Fruit fly (Drosophila melanogaster) whole organism, embryonic: ENCODE data around the gene Sec22.

ENCODE experiments used
- Abd-B ChIP-seq: fragments of 200-800 bp; sonication (Bioruptor generic); optimal IDR thresholded peaks from 2 replicates; lab custom pipeline; 2018; ENCODE audit warnings: missing biosample characterization, mild to moderate bottlenecking, missing genetic modification characterization, moderate library complexity
- Ada2b ChIP-seq: fragments of 200-800 bp; sonication (Bioruptor generic); IDR thresholded peaks from 2 replicates; pipeline ENCODE4 v1.3.6; 2022; ENCODE audit warnings: missing biosample characterization, missing genetic modification characterization
- CG10147 ChIP-seq: fragments of 200-800 bp; sonication (Bioruptor generic); optimal IDR thresholded peaks from 2 replicates; lab custom pipeline; 2019; ENCODE audit warnings: missing biosample characterization, mild to moderate bottlenecking, missing genetic modification characterization, moderate library complexity
- CG12155 ChIP-seq: fragments of 200-800 bp; sonication (Bioruptor generic); optimal IDR thresholded peaks from 3 replicates; lab custom pipeline; 2016; ENCODE audit warnings: missing biosample characterization, missing genetic modification characterization
- CG12744 ChIP-seq: fragments of 200-800 bp; sonication (Bioruptor generic); optimal IDR thresholded peaks from 2 replicates; lab custom pipeline; 2016; ENCODE audit warnings: missing biosample characterization, missing genetic modification characterization
- CG14667 ChIP-seq: fragments of 200-800 bp; sonication (Bioruptor generic); IDR thresholded peaks from 2 replicates; pipeline ENCODE4 v1.3.6; 2022; ENCODE audit warnings: missing biosample characterization, missing genetic modification characterization
- CG15514 ChIP-seq: fragments of 200-800 bp; sonication (Bioruptor generic); optimal IDR thresholded peaks from 3 replicates; lab custom pipeline; 2017; ENCODE audit warnings: missing biosample characterization, missing genetic modification characterization, mild to moderate bottlenecking, moderate library complexity, missing genetic modification reagents
- CG17186 ChIP-seq: fragments of 200-800 bp; sonication (Bioruptor generic); optimal IDR thresholded peaks from 3 replicates; lab custom pipeline; 2017; ENCODE audit warnings: missing biosample characterization, missing genetic modification reagents, missing genetic modification characterization
- CG17385 ChIP-seq: fragments of 200-800 bp; sonication (Bioruptor generic); optimal IDR thresholded peaks from 3 replicates; lab custom pipeline; 2018; ENCODE audit warnings: missing biosample characterization, mild to moderate bottlenecking, missing genetic modification characterization
- CG1832 ChIP-seq: fragments of 200-800 bp; sonication (Bioruptor generic); optimal IDR thresholded peaks from 2 replicates; lab custom pipeline; 2017; ENCODE audit warnings: missing biosample characterization, mild to moderate bottlenecking, missing genetic modification characterization, inconsistent platforms
- CG18476 ChIP-seq: fragments of 200-800 bp; sonication (Bioruptor generic); optimal IDR thresholded peaks from 2 replicates; lab custom pipeline; 2016; ENCODE audit warnings: missing biosample characterization, mild to moderate bottlenecking, missing genetic modification characterization
- CG31365 ChIP-seq: fragments of 200-800 bp; sonication (Bioruptor generic); optimal IDR thresholded peaks from 2 replicates; lab custom pipeline; 2018; ENCODE audit warnings: missing biosample characterization, mild to moderate bottlenecking, missing genetic modification characterization
- CG31388 ChIP-seq: fragments of 200-800 bp; sonication (Bioruptor generic); optimal IDR thresholded peaks from 2 replicates; lab custom pipeline; 2016; ENCODE audit warnings: missing biosample characterization, missing genetic modification characterization
- CG34224 ChIP-seq: fragments of 200-800 bp; sonication (Bioruptor generic); IDR thresholded peaks from 3 replicates; pipeline ENCODE4 v1.3.6; 2022; ENCODE audit warnings: missing biosample characterization, missing genetic modification characterization; ENCODE audit not compliant: partially characterized antibody
- CG6254 ChIP-seq: fragments of 200-800 bp; sonication (Bioruptor generic); optimal IDR thresholded peaks from 3 replicates; lab custom pipeline; 2017; ENCODE audit warnings: mild to moderate bottlenecking, missing biosample characterization, missing genetic modification reagents, missing genetic modification characterization
- CG6272 ChIP-seq: fragments of 200-800 bp; sonication (Bioruptor generic); IDR thresholded peaks from 2 replicates; pipeline ENCODE4 v1.3.6; 2022; ENCODE audit warnings: missing biosample characterization, missing genetic modification characterization
- CG6654 ChIP-seq: fragments of 200-800 bp; sonication (Bioruptor generic); optimal IDR thresholded peaks from 2 replicates; lab custom pipeline; 2017; ENCODE audit warnings: missing biosample characterization, mild to moderate bottlenecking, missing genetic modification characterization
- CG7745 ChIP-seq: fragments of 200-800 bp; sonication (Bioruptor generic); optimal IDR thresholded peaks from 2 replicates; lab custom pipeline; 2018; ENCODE audit warnings: missing biosample characterization, mild to moderate bottlenecking, missing genetic modification characterization, moderate library complexity
- Dll ChIP-seq: fragments of 200-800 bp; sonication (Bioruptor generic); IDR thresholded peaks from 4 replicates; pipeline ENCODE4 v1.3.6; 2022; ENCODE audit warnings: missing biosample characterization, missing genetic modification characterization; ENCODE audit not compliant: partially characterized antibody
- Drgx ChIP-seq: fragments of 200-800 bp; sonication (Bioruptor generic); IDR thresholded peaks from 2 replicates; pipeline ENCODE4 v1.3.6; 2022; ENCODE audit warnings: missing biosample characterization, missing genetic modification characterization
- Elba2 ChIP-seq: fragments of 200-800 bp; sonication (Bioruptor generic); optimal IDR thresholded peaks from 3 replicates; lab custom pipeline; 2016; ENCODE audit warnings: missing biosample characterization, missing genetic modification characterization
- Fer1 ChIP-seq: fragments of 200-800 bp; sonication (Bioruptor generic); optimal IDR thresholded peaks from 2 replicates; lab custom pipeline; 2017; ENCODE audit warnings: missing biosample characterization, mild to moderate bottlenecking, missing genetic modification characterization
- HLHmδ ChIP-seq: fragments of 200-800 bp; sonication (Bioruptor generic); optimal IDR thresholded peaks from 2 replicates; lab custom pipeline; 2018; ENCODE audit warnings: missing biosample characterization, mild to moderate bottlenecking, missing genetic modification characterization, moderate library complexity
- Hmr ChIP-seq: fragments of 200-800 bp; sonication (Bioruptor generic); optimal IDR thresholded peaks from 3 replicates; lab custom pipeline; 2017; ENCODE audit warnings: mild to moderate bottlenecking, missing biosample characterization, missing genetic modification reagents, missing genetic modification characterization
- Meics ChIP-seq: fragments of 200-800 bp; sonication (Bioruptor generic); optimal IDR thresholded peaks from 2 replicates; lab custom pipeline; 2017; ENCODE audit warnings: missing biosample characterization, mild to moderate bottlenecking, missing genetic modification characterization
- Nf-YC ChIP-seq: fragments of 200-800 bp; optimal IDR thresholded peaks from 3 replicates; lab custom pipeline; 2019; ENCODE audit warnings: missing biosample characterization, mild to moderate bottlenecking, missing genetic modification characterization, moderate library complexity
- Ptx1 ChIP-seq: fragments of 200-800 bp; sonication (Bioruptor generic); IDR thresholded peaks from 2 replicates; pipeline ENCODE4 v1.3.6; 2022; ENCODE audit warnings: missing biosample characterization, missing genetic modification characterization
- Sox102F ChIP-seq: fragments of 200-800 bp; sonication (Bioruptor generic); optimal IDR thresholded peaks from 2 replicates; lab custom pipeline; 2018; ENCODE audit warnings: missing biosample characterization, mild to moderate bottlenecking, missing genetic modification characterization, moderate library complexity
- Vsx1 ChIP-seq: fragments of 200-800 bp; sonication (Bioruptor generic); optimal IDR thresholded peaks from 2 replicates; lab custom pipeline; 2017; ENCODE audit warnings: missing biosample characterization, mild to moderate bottlenecking, missing genetic modification characterization, missing genetic modification reagents
- Xrp1 ChIP-seq: fragments of 200-800 bp; sonication (Bioruptor generic); IDR thresholded peaks from 2 replicates; pipeline ENCODE4 v1.3.6; 2022; ENCODE audit warnings: missing biosample characterization, missing genetic modification characterization
- amos ChIP-seq: fragments of 200-800 bp; sonication (Bioruptor generic); IDR thresholded peaks from 2 replicates; pipeline ENCODE4 v1.3.6; 2022; ENCODE audit warnings: missing biosample characterization, missing genetic modification characterization; ENCODE audit not compliant: partially characterized antibody
- ap ChIP-seq: fragments of 200-800 bp; sonication (Bioruptor generic); IDR thresholded peaks from 2 replicates; pipeline ENCODE4 v1.3.6; 2022; ENCODE audit warnings: missing biosample characterization, missing genetic modification characterization
- bbx ChIP-seq: fragments of 200-800 bp; sonication (Bioruptor generic); IDR thresholded peaks from 2 replicates; pipeline ENCODE4 v1.3.6; 2022; ENCODE audit warnings: missing biosample characterization, missing genetic modification characterization; ENCODE audit not compliant: partially characterized antibody
- chinmo ChIP-seq: fragments of 200-800 bp; sonication (Bioruptor generic); IDR thresholded peaks from 4 replicates; pipeline ENCODE4 v1.3.6; 2022; ENCODE audit warnings: missing biosample characterization, missing genetic modification characterization; ENCODE audit not compliant: partially characterized antibody
- fru ChIP-seq: fragments of >200 bp; optimal IDR thresholded peaks from 2 replicates; lab custom pipeline; 2017
- gem ChIP-seq: fragments of 200-800 bp; sonication (Bioruptor generic); optimal IDR thresholded peaks from 2 replicates; lab custom pipeline; 2019; ENCODE audit warnings: missing biosample characterization, mild to moderate bottlenecking, missing genetic modification characterization, moderate library complexity
- grau ChIP-seq: fragments of 200-800 bp; optimal IDR thresholded peaks from 3 replicates; lab custom pipeline; 2019; ENCODE audit warnings: missing biosample characterization, mild to moderate bottlenecking, missing genetic modification characterization, moderate library complexity
- gsb-n ChIP-seq: fragments of 200-800 bp; sonication (Bioruptor generic); optimal IDR thresholded peaks from 3 replicates; lab custom pipeline; 2018; ENCODE audit warnings: missing biosample characterization, mild to moderate bottlenecking, missing genetic modification characterization
- kah ChIP-seq: fragments of 200-800 bp; sonication (Bioruptor generic); optimal IDR thresholded peaks from 2 replicates; lab custom pipeline; 2018; ENCODE audit warnings: missing biosample characterization, mild to moderate bottlenecking, missing genetic modification characterization
- klu ChIP-seq: fragments of 200-800 bp; sonication (Bioruptor generic); IDR thresholded peaks from 2 replicates; pipeline ENCODE4 v1.3.6; 2022; ENCODE audit warnings: missing biosample characterization, missing genetic modification characterization
- kni ChIP-seq: fragments of 200-800 bp; sonication (Bioruptor generic); optimal IDR thresholded peaks from 3 replicates; lab custom pipeline; 2017; ENCODE audit warnings: mild to moderate bottlenecking, missing biosample characterization, missing genetic modification reagents, missing genetic modification characterization
- knrl ChIP-seq: fragments of 200-800 bp; sonication (Bioruptor generic); IDR thresholded peaks from 3 replicates; pipeline ENCODE4 v1.3.6; 2022; ENCODE audit warnings: missing biosample characterization, missing genetic modification characterization; ENCODE audit not compliant: partially characterized antibody
- lbe ChIP-seq: fragments of 200-800 bp; sonication (Bioruptor generic); optimal IDR thresholded peaks from 2 replicates; lab custom pipeline; 2016; ENCODE audit warnings: missing biosample characterization, mild to moderate bottlenecking, missing genetic modification characterization
- otp ChIP-seq: fragments of 200-800 bp; sonication (Bioruptor generic); IDR thresholded peaks from 3 replicates; pipeline ENCODE4, ENCODE4 v1.3.6; 2022; ENCODE audit warnings: missing biosample characterization, missing genetic modification characterization
- pum ChIP-seq: fragments of 200-800 bp; sonication (Bioruptor generic); optimal IDR thresholded peaks from 2 replicates; lab custom pipeline; 2016; ENCODE audit warnings: missing biosample characterization, missing genetic modification characterization
- rib ChIP-seq: fragments of 200-800 bp; sonication (Bioruptor generic); IDR thresholded peaks from 2 replicates; pipeline ENCODE4 v1.3.6; 2022; ENCODE audit warnings: missing biosample characterization, missing genetic modification characterization
- ro ChIP-seq: fragments of 200-800 bp; sonication (Bioruptor generic); IDR thresholded peaks from 2 replicates; pipeline ENCODE4 v1.3.6; 2022; ENCODE audit warnings: missing biosample characterization, missing genetic modification characterization
- sim ChIP-seq: fragments of 200-800 bp; sonication (Bioruptor generic); IDR thresholded peaks from 2 replicates; pipeline ENCODE4 v1.3.6; 2022; ENCODE audit warnings: missing biosample characterization, missing genetic modification characterization
- slou ChIP-seq: fragments of 200-800 bp; sonication (Bioruptor generic); optimal IDR thresholded peaks from 3 replicates; lab custom pipeline; 2016; ENCODE audit warnings: missing biosample characterization, missing genetic modification characterization

Sec22 gene

dm6 chrX:758892-759621 is 46.8 kb upstream of the Sec22 start, which contains the start of gene CG5273 (continued):
- TF ChIP-seq Abd-B (GFP tag; lab: Kevin White, UChicago), result peak; percentile 60
- TF ChIP-seq CG17385, result no peak
- TF ChIP-seq fru, result no peak
- TF ChIP-seq CG1832 (GFP tag; lab: Kevin White, UChicago), result no peak
- no peak for TF ChIP-seq rib
- TF ChIP-seq Fer1 (GFP tag; lab: Kevin White, UChicago), result no peak
- peak; percentile 99 for TF ChIP-seq Elba2
- TF ChIP-seq HLHmδ, result peak; percentile 51
- peak; percentile 97 for TF ChIP-seq amos (GFP tag; lab: Robert Waterston, UW)
- TF ChIP-seq CG6254 (GFP tag; lab: Kevin White, UChicago), result peak; percentile 60
- TF ChIP-seq grau (tag; lab: Kevin White, UChicago), result peak; percentile 21
- TF ChIP-seq Ada2b (GFP tag; lab: Robert Waterston, UW), result no peak
- peak; percentile 39; the same call in 1 of the 3 replicates for TF ChIP-seq otp
- TF ChIP-seq CG31388, result no peak
- TF ChIP-seq CG12155 (GFP tag; lab: Kevin White, UChicago), result no peak
- peak; percentile 36 for TF ChIP-seq Vsx1 (GFP tag; lab: Kevin White, UChicago)
- TF ChIP-seq CG17186 (GFP tag; lab: Kevin White, UChicago), result peak; percentile 74
- peak; percentile 17 for TF ChIP-seq Meics
- TF ChIP-seq CG15514 (GFP tag; lab: Kevin White, UChicago), result peak; percentile 84
- peak; percentile 98 for TF ChIP-seq CG34224 (GFP tag; lab: Robert Waterston, UW)
- no peak for TF ChIP-seq sim (GFP tag; lab: Robert Waterston, UW)
- TF ChIP-seq CG12744 (GFP tag; lab: Kevin White, UChicago), result no peak
- TF ChIP-seq CG6654 (GFP tag; lab: Kevin White, UChicago), result no peak
- peak; percentile 48 for TF ChIP-seq kah (GFP tag; lab: Kevin White, UChicago)
- TF ChIP-seq CG14667 (GFP tag; lab: Robert Waterston, UW), result no peak
- TF ChIP-seq kni (GFP tag; lab: Kevin White, UChicago), result peak; percentile 100
- TF ChIP-seq ap (GFP tag; lab: Robert Waterston, UW), result no peak
- TF ChIP-seq bbx (GFP tag; lab: Robert Waterston, UW), result peak; percentile 97
- peak; percentile 68 for TF ChIP-seq CG7745 (tag; lab: Kevin White, UChicago)
- no peak for TF ChIP-seq CG18476 (GFP tag; lab: Kevin White, UChicago)
- no peak for TF ChIP-seq pum (GFP tag; lab: Kevin White, UChicago)
- TF ChIP-seq CG6272 (GFP tag; lab: Robert Waterston, UW), result no peak
- TF ChIP-seq gem, result no peak
- TF ChIP-seq Hmr, result peak; percentile 78
- TF ChIP-seq lbe (GFP tag; lab: Kevin White, UChicago), result peak; percentile 45
- no peak for TF ChIP-seq Sox102F (GFP tag; lab: Kevin White, UChicago)
- peak; percentile 7 for TF ChIP-seq CG10147 (GFP tag; lab: Kevin White, UChicago)
- TF ChIP-seq slou, result no peak
- peak; percentile 51; the same call in 1 of the 2 replicates for TF ChIP-seq Xrp1 (GFP tag; lab: Robert Waterston, UW)
- TF ChIP-seq Dll (GFP tag; lab: Robert Waterston, UW), result peak; percentile 99
- peak; percentile 28; the same call in 1 of the 2 replicates for TF ChIP-seq Drgx (GFP tag; lab: Robert Waterston, UW)
- peak; percentile 95 for TF ChIP-seq chinmo (GFP tag; lab: Robert Waterston, UW)
- no peak for TF ChIP-seq ro (GFP tag; lab: Robert Waterston, UW)
- TF ChIP-seq CG31365 (tag; lab: Kevin White, UChicago), result no peak
- TF ChIP-seq Ptx1 (GFP tag; lab: Robert Waterston, UW), result no peak
- TF ChIP-seq Nf-YC (tag; lab: Kevin White, UChicago), result peak; percentile 99
- peak; percentile 81 for TF ChIP-seq knrl (GFP tag; lab: Robert Waterston, UW)
- peak; percentile 25 for TF ChIP-seq gsb-n (tag; lab: Kevin White, UChicago)
- TF ChIP-seq klu (GFP tag; lab: Robert Waterston, UW), result no peak
